Worm (Caenorhabditis elegans) whole organism, L4/young adult: ENCODE results near the gene sre-28.

Experiments used
- W03F9.2 ChIP-seq: fragments of 150-350 bp; optimal IDR thresholded peaks from 2 replicates; lab custom pipeline; 2014; ENCODE audit warnings: missing biosample characterization, missing genetic modification characterization
- dao-5 ChIP-seq: sonication (generic microtip); optimal IDR thresholded peaks from 2 replicates; lab custom pipeline; 2016; ENCODE audit warnings: missing genotype, missing genetic modification characterization, moderate library complexity, missing compliant biosample characterization

ce11 chrV:9983529-9983928 is 39.3 kb downstream of the sre-28 start:
- TF ChIP-seq W03F9.2 (tag; lab: Kevin White, UChicago): no peak
- TF ChIP-seq dao-5 (tag; lab: Kevin White, UChicago): no peak
